Fruit fly (Drosophila melanogaster) whole organism, pupa: ENCODE data around the gene CG17593.

ENCODE experiments used
- CG17806 ChIP-seq: fragments of 200-800 bp; sonication (Bioruptor generic); optimal IDR thresholded peaks from 2 replicates; lab custom pipeline; 2018; ENCODE audit warnings: missing biosample characterization, mild to moderate bottlenecking, missing genetic modification characterization, moderate library complexity
- D1 ChIP-seq: fragments of 200-800 bp; sonication (Bioruptor generic); optimal IDR thresholded peaks from 2 replicates; lab custom pipeline; 2018; ENCODE audit warnings: missing biosample characterization, mild to moderate bottlenecking, missing genetic modification characterization, moderate library complexity
- Ets98B ChIP-seq: fragments of 200-800 bp; sonication (Bioruptor generic); IDR thresholded peaks from 2 replicates; pipeline ENCODE4 v1.3.6; 2022; ENCODE audit warnings: missing biosample characterization, missing genetic modification characterization
- Pif1B ChIP-seq: fragments of 200-800 bp; sonication (Bioruptor generic); optimal IDR thresholded peaks from 3 replicates; lab custom pipeline; 2016; ENCODE audit warnings: missing biosample characterization, missing genetic modification characterization
- gl ChIP-seq: fragments of 200-800 bp; sonication (Bioruptor generic); optimal IDR thresholded peaks from 2 replicates; lab custom pipeline; 2018; ENCODE audit warnings: missing biosample characterization, mild to moderate bottlenecking, missing genetic modification characterization

DNA sequence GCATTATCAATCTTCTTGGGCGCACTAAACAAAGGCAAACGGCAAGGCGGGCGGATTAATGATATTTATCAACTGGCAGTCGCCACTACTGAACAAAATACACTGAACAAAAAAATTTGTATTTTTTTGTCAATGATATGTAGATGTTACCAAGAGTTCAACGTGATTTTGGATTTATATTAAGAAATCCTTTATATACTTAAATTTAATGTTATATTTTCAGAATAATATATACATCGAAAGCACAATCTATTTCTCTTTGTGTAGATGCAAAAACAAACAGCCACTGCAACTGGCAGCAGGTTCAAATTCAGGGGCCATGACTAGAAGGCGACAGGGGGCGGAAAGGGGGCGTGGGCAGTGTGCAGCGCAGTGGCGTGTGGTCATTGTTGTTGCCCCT is 32.0 kb upstream of the CG17593 start:
- no peak for TF ChIP-seq CG17806 (tag; lab: Kevin White, UChicago)
- no peak for TF ChIP-seq D1
- TF ChIP-seq gl, result no peak
- TF ChIP-seq Ets98B (GFP tag; lab: Robert Waterston, UW), result peak; percentile 82
- TF ChIP-seq Pif1B (GFP tag; lab: Kevin White, UChicago), result peak; percentile 13
